Fruit fly (Drosophila melanogaster) whole organism, embryonic: ENCODE data around the gene CG7860.

Source experiments
- Bgb ChIP-seq: fragments of 200-800 bp; sonication (Bioruptor generic); IDR thresholded peaks from 2 replicates; pipeline ENCODE4 v1.3.6; 2022; ENCODE audit warnings: missing biosample characterization, missing genetic modification characterization; ENCODE audit not compliant: partially characterized antibody
- CG10431 ChIP-seq: fragments of 200-800 bp; sonication (Bioruptor generic); optimal IDR thresholded peaks from 3 replicates; lab custom pipeline; 2018; ENCODE audit warnings: missing biosample characterization, mild to moderate bottlenecking, missing genetic modification characterization
- CG1603 ChIP-seq: fragments of 200-800 bp; sonication (Bioruptor generic); optimal IDR thresholded peaks from 2 replicates; lab custom pipeline; 2019; ENCODE audit warnings: missing biosample characterization, mild to moderate bottlenecking, missing genetic modification characterization, moderate library complexity
- CG32772 ChIP-seq: fragments of 200-800 bp; sonication (Bioruptor generic); IDR thresholded peaks from 2 replicates; pipeline ENCODE4 v1.3.6; 2022; ENCODE audit warnings: missing biosample characterization, missing genetic modification characterization
- CG42726 ChIP-seq: fragments of 200-800 bp; sonication (Bioruptor generic); IDR thresholded peaks from 2 replicates; pipeline ENCODE4 v1.3.6; 2022; ENCODE audit warnings: missing biosample characterization, missing genetic modification characterization; ENCODE audit not compliant: partially characterized antibody
- CG4360 ChIP-seq: fragments of 200-800 bp; sonication (Bioruptor generic); IDR thresholded peaks from 2 replicates; pipeline ENCODE4 v1.3.6; 2022; ENCODE audit warnings: missing biosample characterization, missing genetic modification characterization
- GATAe ChIP-seq: fragments of 200-800 bp; sonication (Bioruptor generic); conservative IDR thresholded peaks from 2 replicates; pipeline ENCODE4 v1.3.6; 2022; ENCODE audit warnings: missing biosample characterization, missing genetic modification characterization
- Hr39 ChIP-seq: fragments of >200 bp; optimal IDR thresholded peaks from 2 replicates; lab custom pipeline; 2017
- Med ChIP-seq: fragments of 200-800 bp; sonication (Bioruptor generic); peaks from one replicate; lab custom pipeline; 2016; ENCODE audit warnings: missing biosample characterization, missing genetic modification characterization, mild to moderate bottlenecking, inconsistent platforms, moderate library complexity
- Pdp1 ChIP-seq, 2 experiments: fragments of 200-800 bp; sonication (Bioruptor generic); optimal IDR thresholded peaks; 3 replicates each; lab custom pipeline; 2016; ENCODE audit warnings: missing biosample characterization in 2 of 2, missing genetic modification characterization in 2 of 2, mild to moderate bottlenecking in 1 of 2, moderate library complexity in 1 of 2
- Tbp ChIP-seq: fragments of >200 bp; optimal IDR thresholded peaks from 2 replicates; lab custom pipeline; 2018; ENCODE audit warnings: missing biosample characterization, missing genetic modification characterization
- chn ChIP-seq: fragments of 200-800 bp; sonication (Bioruptor generic); optimal IDR thresholded peaks from 2 replicates; lab custom pipeline; 2016; ENCODE audit warnings: missing biosample characterization, missing genetic modification characterization
- dan ChIP-seq: fragments of 200-800 bp; sonication (Bioruptor generic); IDR thresholded peaks from 2 replicates; pipeline ENCODE4 v1.3.6; 2022; ENCODE audit warnings: missing biosample characterization, missing genetic modification characterization
- mirr ChIP-seq: fragments of 200-800 bp; sonication (Bioruptor generic); optimal IDR thresholded peaks from 3 replicates; lab custom pipeline; 2018; ENCODE audit warnings: missing biosample characterization, mild to moderate bottlenecking, missing genetic modification characterization

DNA sequence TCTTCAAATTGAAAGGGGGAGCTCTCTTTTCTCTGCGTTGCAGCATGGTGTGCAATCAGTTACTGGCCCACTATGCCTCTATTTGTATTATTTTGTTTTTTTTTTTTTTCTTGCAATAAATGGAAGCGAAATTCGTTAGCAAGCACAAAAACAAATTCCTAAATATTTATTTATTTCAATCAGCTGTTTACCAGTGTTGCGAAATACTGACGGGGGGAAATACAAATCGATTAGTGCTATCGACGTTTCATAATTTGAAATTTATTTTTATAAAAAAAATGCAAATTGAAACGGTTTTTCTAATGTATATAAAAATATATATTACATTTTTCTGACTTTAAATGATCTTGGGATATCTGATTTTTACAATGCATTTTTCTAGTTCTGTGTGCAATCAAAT, 3.1 kb downstream of the CG7860 start, which contains the start of gene CG15643:
- TF ChIP-seq Med (GFP tag; lab: Kevin White, UChicago) = no peak
- no peak for TF ChIP-seq Pdp1 (GFP tag; optimal IDR thresholded peaks at IDR 0.05; lab: Kevin White, UChicago)
- TF ChIP-seq mirr (GFP tag; lab: Kevin White, UChicago) = no peak
- TF ChIP-seq dan (GFP tag; lab: Robert Waterston, UW) = no peak
- no peak for TF ChIP-seq CG1603 (tag; lab: Kevin White, UChicago)
- TF ChIP-seq CG10431 (GFP tag; lab: Kevin White, UChicago) = no peak
- no peak for TF ChIP-seq Hr39 (lab: Kevin White, UChicago)
- no peak for TF ChIP-seq GATAe (GFP tag; lab: Robert Waterston, UW)
- TF ChIP-seq CG4360 = no peak
- TF ChIP-seq CG42726 (GFP tag; lab: Robert Waterston, UW) = no peak
- TF ChIP-seq Bgb (GFP tag; lab: Robert Waterston, UW) = no peak
- TF ChIP-seq CG32772 = no peak
- TF ChIP-seq Tbp (GFP tag; lab: Kevin White, UChicago) = no peak
- no peak for TF ChIP-seq chn (GFP tag; lab: Kevin White, UChicago)
